Worm (Caenorhabditis elegans) whole organism, early embryonic: ENCODE results near the gene warf-1.
"Not testable (repeated sequence)": the region's sequence is repeated elsewhere in the genome, so short reads cannot be mapped to it uniquely, and the experiment has no call there.

Experiments
- B0310.2 ChIP-seq: sonication (generic microtip); optimal IDR thresholded peaks from 2 replicates; lab custom pipeline; 2016; ENCODE audit warnings: mild to moderate bottlenecking, missing genetic modification characterization, missing compliant biosample characterization
- ama-1 ChIP-seq: fragments of 150-350 bp; optimal IDR thresholded peaks from 2 replicates; lab custom pipeline; 2014
- ceh-13 ChIP-seq: fragments of 200-800 bp; sonication (Bioruptor generic); optimal IDR thresholded peaks from 2 replicates; lab custom pipeline; 2018; ENCODE audit warnings: mild to moderate bottlenecking, missing genetic modification characterization, missing compliant biosample characterization
- ceh-36 ChIP-seq: sonication (generic microtip); optimal IDR thresholded peaks from 2 replicates; lab custom pipeline; 2016; ENCODE audit warnings: missing genetic modification characterization, inconsistent platforms, missing compliant biosample characterization
- ets-7 ChIP-seq: sonication (generic microtip); optimal IDR thresholded peaks from 2 replicates; lab custom pipeline; 2016; ENCODE audit warnings: missing genotype, missing genetic modification characterization, missing compliant biosample characterization
- flt-1 ChIP-seq: fragments of 200-800 bp; sonication (Bioruptor generic); IDR thresholded peaks from 2 replicates; pipeline ENCODE4 v1.3.6; 2022; ENCODE audit warnings: missing genetic modification characterization, missing compliant biosample characterization
- hmg-4 ChIP-seq: fragments of 200-800 bp; sonication (Bioruptor generic); optimal IDR thresholded peaks from 2 replicates; lab custom pipeline; 2018; ENCODE audit warnings: mild to moderate bottlenecking, missing genetic modification characterization, missing compliant biosample characterization
- hnd-1 ChIP-seq: sonication (generic microtip); optimal IDR thresholded peaks from 2 replicates; lab custom pipeline; 2016; ENCODE audit warnings: missing genetic modification characterization, missing compliant biosample characterization
- pes-1 ChIP-seq: fragments of 200-800 bp; sonication (Bioruptor generic); IDR thresholded peaks from 2 replicates; pipeline ENCODE4 v1.3.6; 2022; ENCODE audit warnings: missing genetic modification reagents, missing genetic modification characterization, missing compliant biosample characterization
- scrt-1 ChIP-seq: fragments of 200-800 bp; sonication (Bioruptor generic); IDR thresholded peaks from 2 replicates; pipeline ENCODE4 v1.3.6; 2022; ENCODE audit warnings: missing genetic modification characterization, missing compliant biosample characterization
- tbx-11 ChIP-seq: fragments of 200-800 bp; sonication (Bioruptor generic); IDR thresholded peaks from 2 replicates; pipeline ENCODE4 v1.3.6; 2022; ENCODE audit warnings: missing genetic modification characterization, missing compliant biosample characterization
- tbx-37 ChIP-seq: fragments of 200-800 bp; sonication (Bioruptor generic); conservative IDR thresholded peaks from 2 replicates; pipeline ENCODE4 v1.3.6; 2022; ENCODE audit warnings: missing genetic modification reagents, missing genetic modification characterization, missing compliant biosample characterization

DNA sequence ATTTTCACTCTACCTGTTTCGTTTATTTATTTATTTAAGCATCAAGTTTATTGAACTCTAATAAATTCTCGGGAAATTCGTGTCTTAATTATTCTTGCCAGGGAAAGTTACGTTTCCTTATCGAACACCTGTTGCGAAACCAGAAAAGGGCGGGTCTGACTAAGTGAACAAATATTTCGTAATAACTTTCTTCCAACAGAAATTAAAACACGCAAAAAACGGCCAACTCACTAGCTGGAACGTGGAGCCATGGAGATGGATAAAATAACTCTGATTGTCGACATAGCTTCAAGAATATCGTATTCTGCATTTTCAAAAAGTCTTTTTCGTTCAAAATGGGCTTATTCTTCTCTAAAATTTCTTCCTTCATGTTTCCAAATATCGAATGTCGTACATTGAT, at the start of gene warf-1:
- not testable (repeated sequence) for TF ChIP-seq tbx-37 (GFP tag; lab: Robert Waterston, UW); tbx-11 (GFP tag; lab: Robert Waterston, UW); ceh-36 (tag; lab: Kevin White, UChicago); ama-1 (lab: Kevin White, UChicago); hmg-4; pes-1 (GFP tag; lab: Robert Waterston, UW); ets-7; B0310.2 (tag; lab: Kevin White, UChicago); flt-1 (GFP tag; lab: Robert Waterston, UW); scrt-1 (GFP tag; lab: Robert Waterston, UW); ceh-13 (GFP tag; lab: Kevin White, UChicago); hnd-1 (tag; lab: Kevin White, UChicago)
